Worm (Caenorhabditis elegans): ENCODE measurements around the gene col-148.
A peak's percentile ranks its signal among the peaks of the same experiment; 100 is the strongest.

The col-148 gene

DNA sequence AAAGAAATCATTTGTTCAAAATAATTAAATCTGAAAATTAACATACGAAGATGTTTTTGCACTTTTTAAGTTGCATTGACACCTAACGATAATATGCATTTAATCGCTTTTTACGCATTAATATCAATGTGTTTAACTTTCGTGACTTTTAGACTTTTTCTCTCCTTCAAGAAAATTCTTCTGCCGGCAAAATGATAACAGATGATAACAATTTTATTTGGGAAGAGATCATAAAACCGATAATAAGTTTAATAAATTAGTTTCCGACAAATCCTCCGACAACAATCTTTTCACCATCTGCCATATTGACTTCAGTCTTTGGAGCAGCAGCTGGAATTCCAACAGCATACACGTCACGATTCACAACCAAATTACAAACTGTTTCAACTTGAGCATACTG lies 38.6 kb downstream of the col-148 start (continued):
- TF ChIP-seq arid-1 (GFP tag; conservative IDR thresholded peaks at IDR 0.05) (no peak), egl-27 (tag; optimal IDR thresholded peaks at IDR 0.05) (no peak), nhr-10 (tag; optimal IDR thresholded peaks at IDR 0.05) (no peak), nhr-42 (GFP tag; IDR thresholded peaks at IDR 0.05) (no peak)

DNA sequence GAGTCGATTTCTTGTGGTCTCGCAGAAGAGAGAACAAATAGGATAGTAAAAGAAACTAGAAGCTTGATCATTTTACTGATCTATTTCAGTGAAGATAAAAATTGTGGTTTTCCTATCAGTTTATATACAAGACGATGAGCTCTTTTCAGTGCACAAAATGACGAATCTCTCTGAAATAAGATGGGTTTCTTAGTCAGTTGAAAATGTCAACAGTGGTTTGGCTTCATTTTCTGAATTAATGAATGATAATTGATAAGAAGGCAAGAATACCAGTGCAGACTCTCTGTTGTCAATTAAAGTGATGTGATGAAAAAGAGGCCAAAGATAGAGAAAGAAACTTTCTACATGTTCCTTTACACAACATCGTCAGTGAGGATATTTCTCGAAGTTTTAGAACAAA lies 39.8 kb downstream of the col-148 start, which contains the start of gene lys-2:
TSS of gene lys-2 (minus strand) at position 101 of the 400 bp plus-strand sequence.
- 0 out of 2 replicates have a peak, but pooled peaks have one; percentile 32 for TF ChIP-seq lin-1 (GFP tag; IDR thresholded peaks at IDR 0.05)
- no peak for TF ChIP-seq snpc-1.2 (GFP tag; IDR thresholded peaks at IDR 0.05)
- peak; percentile 80 for TF ChIP-seq dmd-6 (GFP tag; IDR thresholded peaks at IDR 0.05)
- TF ChIP-seq dve-1 (tag; optimal IDR thresholded peaks at IDR 0.05; ENCODE audit: insufficient read depth), result peak; percentile 39
- peak; percentile 82 for TF ChIP-seq nhr-28 (tag; optimal IDR thresholded peaks at IDR 0.05)
- TF ChIP-seq egl-43 (GFP tag; IDR thresholded peaks at IDR 0.05), result no peak
- TF ChIP-seq pqm-1 (tag; optimal IDR thresholded peaks at IDR 0.05), result peak; percentile 88
- TF ChIP-seq aha-1 (tag), result peak; percentile 29
- TF ChIP-seq daf-16 (GFP tag; optimal IDR thresholded peaks at IDR 0.05), result no peak
- TF ChIP-seq daf-16 (tag; optimal IDR thresholded peaks at IDR 0.05), result peak; percentile 94
- no peak for TF ChIP-seq saeg-2 (GFP tag; IDR thresholded peaks at IDR 0.05)
- peak; percentile 42 for TF ChIP-seq nhr-6 (tag; optimal IDR thresholded peaks at IDR 0.05)

DNA sequence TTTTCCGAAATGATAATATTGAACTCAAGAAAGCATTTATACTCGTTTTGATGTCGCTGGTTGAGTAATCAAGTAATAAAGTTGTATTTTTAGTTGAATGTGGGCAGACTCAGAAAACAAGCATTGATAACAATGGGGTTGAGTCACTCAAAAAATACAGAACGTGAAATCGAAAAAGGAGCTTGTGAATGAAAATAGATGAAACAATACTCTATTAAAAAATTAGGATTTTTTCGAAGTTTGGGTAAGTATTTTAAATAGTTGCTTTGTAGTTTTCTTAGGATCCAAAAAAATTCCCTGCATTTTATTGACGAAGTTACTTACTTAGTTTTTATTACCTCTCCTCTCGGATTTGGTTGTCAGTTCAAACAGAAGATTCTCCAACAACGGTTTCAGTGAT lies 41.9 kb downstream of the col-148 start, which contains the start of gene lys-3:
TSS of gene lys-3 (minus strand) at position 101 of the 400 bp plus-strand sequence.
- TF ChIP-seq hif-1 (tag; optimal IDR thresholded peaks at IDR 0.05) (no peak), nhr-102 (tag; optimal IDR thresholded peaks at IDR 0.05) (no peak), zip-2 (tag; optimal IDR thresholded peaks at IDR 0.05) (no peak), egl-27 (tag; optimal IDR thresholded peaks at IDR 0.05) (no peak), zfp-2 (tag; optimal IDR thresholded peaks at IDR 0.05) (no peak), mxl-2 (GFP tag; conservative IDR thresholded peaks at IDR 0.05) (no peak), egl-43 (GFP tag; IDR thresholded peaks at IDR 0.05) (no peak), php-3 (GFP tag; IDR thresholded peaks at IDR 0.05) (no peak), ceh-44 (GFP tag; IDR thresholded peaks at IDR 0.05) (no peak), mxl-3 (GFP tag; optimal IDR thresholded peaks at IDR 0.05) (no peak)

DNA sequence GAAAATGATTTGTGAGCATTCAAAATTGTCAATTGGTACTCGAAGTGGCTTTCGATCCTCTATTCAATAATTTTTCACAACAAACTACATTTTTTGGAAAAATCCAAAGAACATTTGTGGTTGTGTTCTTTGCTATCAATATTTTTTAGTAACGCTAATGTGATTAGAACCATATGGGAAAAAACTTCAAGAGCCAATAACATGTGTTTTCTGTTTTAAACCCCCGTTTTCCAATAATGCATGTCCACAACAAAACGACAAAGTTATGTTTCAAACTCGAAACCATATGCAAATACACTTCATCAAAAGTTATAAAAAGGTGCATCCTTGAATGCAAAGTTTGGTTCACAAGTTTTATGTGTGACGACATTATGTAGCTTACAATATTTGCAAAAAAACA lies 44.3 kb downstream of the col-148 start:
- no peak for TF ChIP-seq nhr-48 (tag; optimal IDR thresholded peaks at IDR 0.05)
- no peak for TF ChIP-seq ztf-11 (tag; optimal IDR thresholded peaks at IDR 0.05)
- TF ChIP-seq lin-38 (GFP tag; IDR thresholded peaks at IDR 0.05), result no peak
- TF ChIP-seq php-3 (GFP tag; IDR thresholded peaks at IDR 0.05), result no peak
- no peak for TF ChIP-seq dmd-9 (GFP tag; IDR thresholded peaks at IDR 0.05)
- no peak for TF ChIP-seq rbr-2 (tag; optimal IDR thresholded peaks at IDR 0.05)
- TF ChIP-seq aha-1 (tag), result no peak
- no peak for TF ChIP-seq daf-19 (GFP tag; conservative IDR thresholded peaks at IDR 0.05)
- TF ChIP-seq lin-1 (GFP tag; IDR thresholded peaks at IDR 0.05), result no peak
- TF ChIP-seq hlh-30 (tag; optimal IDR thresholded peaks at IDR 0.05; ENCODE audit: insufficient read depth), result no peak
- TF ChIP-seq zfp-2 (tag; optimal IDR thresholded peaks at IDR 0.05), result no peak
- TF ChIP-seq nhr-77 (tag; optimal IDR thresholded peaks at IDR 0.05), result no peak
- no peak for TF ChIP-seq unc-39 (tag; optimal IDR thresholded peaks at IDR 0.05)
- TF ChIP-seq unc-62 (GFP tag; optimal IDR thresholded peaks at IDR 0.05 in 1 of 2), result no peak
- no peak for TF ChIP-seq unc-62 (tag; optimal IDR thresholded peaks at IDR 0.05)
- TF ChIP-seq aly-2 (tag; optimal IDR thresholded peaks at IDR 0.05), result no peak
- TF ChIP-seq zag-1 (tag; optimal IDR thresholded peaks at IDR 0.05), result no peak
- no peak for TF ChIP-seq dve-1 (tag; optimal IDR thresholded peaks at IDR 0.05; ENCODE audit: insufficient read depth)
- TF ChIP-seq ceh-62 (tag; optimal IDR thresholded peaks at IDR 0.05), result no peak
- TF ChIP-seq tag-97 (GFP tag; IDR thresholded peaks at IDR 0.05), result no peak

All from whole organism, L4 larva.